Worm (Caenorhabditis elegans) whole organism, L3 larva: ENCODE measurements around the gene gst-17.

Experiments used
- R02D3.7 ChIP-seq: fragments of 150-350 bp; optimal IDR thresholded peaks from 2 replicates; lab custom pipeline; 2014; ENCODE audit warnings: missing biosample characterization, missing genetic modification characterization
- ZK546.5 ChIP-seq: sonication (generic microtip); optimal IDR thresholded peaks from 2 replicates; lab custom pipeline; 2017; ENCODE audit warnings: missing biosample characterization, missing genetic modification characterization
- ama-1 ChIP-seq: fragments of 150-350 bp; optimal IDR thresholded peaks from 2 replicates; lab custom pipeline; 2018
- ceh-28 ChIP-seq: fragments of 150-350 bp; optimal IDR thresholded peaks from 2 replicates; lab custom pipeline; 2014; ENCODE audit warnings: missing biosample characterization, missing genetic modification reagents, missing genetic modification characterization
- ceh-82 ChIP-seq: fragments of 150-350 bp; optimal IDR thresholded peaks from 2 replicates; lab custom pipeline; 2014; ENCODE audit warnings: missing biosample characterization, missing genetic modification characterization
- ceh-9 ChIP-seq: sonication (generic microtip); optimal IDR thresholded peaks from 2 replicates; lab custom pipeline; 2018; ENCODE audit warnings: missing biosample characterization, missing genetic modification characterization
- daf-12 ChIP-seq: fragments of 150-350 bp; optimal IDR thresholded peaks from 2 replicates; lab custom pipeline; 2014; ENCODE audit warnings: missing biosample characterization, missing genetic modification reagents, missing genetic modification characterization
- elt-1 ChIP-seq: fragments of 150-350 bp; optimal IDR thresholded peaks from 2 replicates; lab custom pipeline; 2014; ENCODE audit warnings: missing biosample characterization, missing genetic modification characterization
- elt-2 ChIP-seq: sonication (generic microtip); optimal IDR thresholded peaks from 2 replicates; lab custom pipeline; 2016; ENCODE audit warnings: missing genetic modification reagents, mild to moderate bottlenecking, missing genetic modification characterization, missing compliant biosample characterization
- elt-3 ChIP-seq, 3 experiments: fragments of 150-350 bp in 1 of 3; sonication (generic microtip) in 2 of 3; optimal IDR thresholded peaks; 2 replicates in 2 of 3; 4 replicates in 1 of 3; lab custom pipeline; 2014 to 2017; ENCODE audit warnings: missing biosample characterization in 3 of 3, missing genetic modification characterization in 3 of 3
- fkh-10 ChIP-seq: sonication (generic microtip); optimal IDR thresholded peaks from 2 replicates; lab custom pipeline; 2017; ENCODE audit warnings: missing biosample characterization, missing genetic modification reagents, missing genetic modification characterization
- jun-1 ChIP-seq: fragments of 150-350 bp; optimal IDR thresholded peaks from 2 replicates; lab custom pipeline; 2014; ENCODE audit warnings: missing biosample characterization, missing genetic modification reagents, missing genetic modification characterization
- lin-15B ChIP-seq: fragments of 150-350 bp; optimal IDR thresholded peaks from 2 replicates; lab custom pipeline; 2014; ENCODE audit warnings: missing biosample characterization, missing genetic modification characterization
- lin-39 ChIP-seq: fragments of 150-350 bp; optimal IDR thresholded peaks from 2 replicates; lab custom pipeline; 2018; ENCODE audit warnings: missing biosample characterization, missing genetic modification reagents, missing genetic modification characterization
- lsy-12 ChIP-seq: sonication (generic microtip); optimal IDR thresholded peaks from 2 replicates; lab custom pipeline; 2016; ENCODE audit warnings: mild to moderate bottlenecking, missing genetic modification characterization, missing compliant biosample characterization
- mdl-1 ChIP-seq: fragments of 150-350 bp; optimal IDR thresholded peaks from 2 replicates; lab custom pipeline; 2014; ENCODE audit warnings: missing biosample characterization, missing genetic modification characterization
- mml-1 ChIP-seq: fragments of 150-350 bp; sonication (generic microtip); optimal IDR thresholded peaks from 3 replicates; lab custom pipeline; 2014; ENCODE audit warnings: missing biosample characterization, missing genetic modification characterization
- nhr-12 ChIP-seq: fragments of 150-350 bp; optimal IDR thresholded peaks from 2 replicates; lab custom pipeline; 2014; ENCODE audit warnings: missing biosample characterization, missing genetic modification characterization
- nhr-23 ChIP-seq: fragments of 150-350 bp; optimal IDR thresholded peaks from 2 replicates; lab custom pipeline; 2014; ENCODE audit warnings: missing biosample characterization, missing genetic modification reagents, missing genetic modification characterization
- nhr-237 ChIP-seq: fragments of 150-350 bp; optimal IDR thresholded peaks from 2 replicates; lab custom pipeline; 2014; ENCODE audit warnings: missing biosample characterization, missing genetic modification characterization
- nhr-28 ChIP-seq: fragments of 150-350 bp; optimal IDR thresholded peaks from 2 replicates; lab custom pipeline; 2014; ENCODE audit warnings: missing biosample characterization, missing genetic modification characterization
- nhr-43 ChIP-seq: sonication (generic microtip); optimal IDR thresholded peaks from 2 replicates; lab custom pipeline; 2016; ENCODE audit warnings: mild to moderate bottlenecking, missing genetic modification characterization, missing compliant biosample characterization; ENCODE audit not compliant: poor library complexity, severe bottlenecking
- nhr-76 ChIP-seq: fragments of 150-350 bp; sonication (generic microtip); optimal IDR thresholded peaks from 5 replicates; lab custom pipeline; 2014; ENCODE audit warnings: missing biosample characterization, missing genetic modification characterization
- nhr-77 ChIP-seq: fragments of 150-350 bp; optimal IDR thresholded peaks from 2 replicates; lab custom pipeline; 2014; ENCODE audit warnings: missing biosample characterization, missing genetic modification characterization
- pqm-1 ChIP-seq: fragments of 150-350 bp; optimal IDR thresholded peaks from 2 replicates; lab custom pipeline; 2017; ENCODE audit warnings: missing biosample characterization, missing genetic modification characterization, inconsistent platforms
- sea-2 ChIP-seq: fragments of 150-350 bp; sonication (generic microtip); optimal IDR thresholded peaks from 4 replicates; lab custom pipeline; 2014; ENCODE audit warnings: missing biosample characterization, missing genetic modification reagents, missing genetic modification characterization
- unc-39 ChIP-seq: sonication (generic microtip); optimal IDR thresholded peaks from 4 replicates; lab custom pipeline; 2017; ENCODE audit warnings: missing biosample characterization, missing genetic modification characterization
- unc-62 ChIP-seq: fragments of 150-350 bp; sonication (generic microtip); optimal IDR thresholded peaks from 4 replicates; lab custom pipeline; 2014; ENCODE audit warnings: missing biosample characterization, missing genetic modification reagents, missing genetic modification characterization
- zag-1 ChIP-seq: fragments of 150-350 bp; optimal IDR thresholded peaks from 2 replicates; lab custom pipeline; 2014; ENCODE audit warnings: missing biosample characterization, missing genetic modification characterization
- ztf-11 ChIP-seq: fragments of 150-350 bp; optimal IDR thresholded peaks from 2 replicates; lab custom pipeline; 2014; ENCODE audit warnings: missing biosample characterization, missing genetic modification characterization

The gst-17 gene

DNA sequence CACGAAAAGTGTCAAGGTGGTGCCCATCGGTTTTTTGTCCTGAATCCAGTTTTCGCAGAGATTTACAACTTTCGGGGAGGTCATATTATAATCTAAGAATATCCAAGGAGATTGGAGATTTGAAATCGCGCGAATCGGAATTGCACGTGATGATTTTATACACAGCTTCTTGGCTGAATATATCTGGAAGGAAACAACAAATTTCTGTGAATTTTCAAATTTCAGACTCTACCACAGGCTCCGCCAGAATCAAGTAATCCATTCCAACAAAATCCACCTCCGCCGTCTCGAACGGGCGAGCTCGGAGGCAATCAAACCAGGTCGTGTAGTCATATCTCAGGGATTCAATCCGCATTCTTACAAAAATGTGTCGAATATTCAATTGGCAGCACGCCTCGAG lies 35.3 kb downstream of the gst-17 start:
- TF ChIP-seq lsy-12 (tag; lab: Kevin White, UChicago) = no peak
- TF ChIP-seq ceh-28 = no peak
- TF ChIP-seq elt-3 (tag; optimal IDR thresholded peaks at IDR 0.05; lab: Kevin White, UChicago) = no peak
- TF ChIP-seq elt-2 (tag; lab: Kevin White, UChicago) = no peak
- TF ChIP-seq unc-62 (GFP tag; lab: Kevin White, UChicago) = no peak
- no peak for TF ChIP-seq mml-1 (tag; lab: Kevin White, UChicago)
- TF ChIP-seq jun-1 = no peak
- no peak for TF ChIP-seq R02D3.7 (tag; lab: Kevin White, UChicago)
- TF ChIP-seq lin-15B = no peak
- no peak for TF ChIP-seq zag-1 (tag; lab: Kevin White, UChicago)

DNA sequence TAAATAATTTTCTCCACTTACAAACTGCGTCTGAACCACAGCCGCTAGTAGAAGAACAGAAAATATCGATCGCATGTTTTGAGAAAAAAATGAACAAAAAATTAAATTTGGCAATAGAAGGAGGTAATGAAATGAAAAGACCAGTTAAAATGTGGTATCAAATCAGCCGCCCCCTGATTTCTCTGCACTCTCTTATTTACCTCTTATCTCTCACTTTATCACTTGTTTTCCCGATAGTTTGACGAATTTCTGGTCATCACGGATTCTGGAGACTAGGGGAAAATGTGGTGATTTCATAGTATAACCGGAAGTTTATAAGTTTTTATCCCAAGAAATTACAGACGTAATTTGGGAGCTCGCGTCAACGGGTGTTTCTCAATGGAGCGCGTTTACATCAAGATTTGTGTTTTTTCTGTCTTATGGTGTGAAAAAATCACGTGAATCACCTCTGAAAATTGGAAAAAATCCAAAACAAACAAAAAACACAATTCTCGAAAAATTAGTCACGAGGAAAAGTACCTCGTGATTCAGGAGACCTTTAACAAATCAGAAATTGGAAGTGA lies 36.9 kb downstream of the gst-17 start, which contains the start of gene clec-146:
Gene clec-146 (minus strand): TSS at position 116 of the 563 bp plus-strand sequence.
- TF ChIP-seq nhr-43 (no peak), nhr-23 (tag; lab: Kevin White, UChicago) (no peak), daf-12 (tag; lab: Kevin White, UChicago) (no peak), nhr-77 (tag; lab: Kevin White, UChicago) (no peak), ceh-9 (tag; lab: Kevin White, UChicago) (no peak), fkh-10 (GFP tag; lab: Kevin White, UChicago) (no peak)

DNA sequence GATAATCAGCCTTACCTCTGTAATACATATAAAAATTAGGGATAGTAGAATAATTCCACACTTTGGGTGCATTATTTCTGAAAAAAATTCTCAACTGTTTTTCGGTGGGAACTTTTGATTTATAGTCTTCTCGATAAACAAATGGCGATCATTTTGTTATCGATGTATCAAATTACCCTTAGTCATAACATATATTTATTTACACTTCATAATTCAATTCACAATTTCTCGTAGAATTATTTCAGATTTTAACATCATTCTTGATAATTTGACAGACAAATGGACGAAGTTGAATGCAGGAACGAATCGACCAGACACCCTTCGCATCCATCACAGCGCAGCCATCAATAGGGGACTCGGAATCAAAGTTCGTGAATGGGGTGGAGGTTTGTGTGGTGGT lies 40.1 kb downstream of the gst-17 start, which contains the start of gene clec-145:
Gene clec-145 (minus strand): TSS at position 101 of the 400 bp plus-strand sequence.
- TF ChIP-seq fkh-10 (GFP tag; lab: Kevin White, UChicago) (no peak), mml-1 (tag; lab: Kevin White, UChicago) (no peak), zag-1 (tag; lab: Kevin White, UChicago) (no peak), lin-39 (tag; lab: Kevin White, UChicago) (no peak), elt-3 (tag; optimal IDR thresholded peaks at IDR 0.05; lab: Kevin White, UChicago) (no peak), ZK546.5 (no peak), nhr-23 (tag; lab: Kevin White, UChicago) (no peak), ceh-82 (tag; lab: Kevin White, UChicago) (no peak), elt-1 (tag; lab: Kevin White, UChicago) (no peak), nhr-237 (tag; lab: Kevin White, UChicago) (no peak), pqm-1 (no peak), unc-39 (tag; lab: Kevin White, UChicago) (no peak), mdl-1 (tag; lab: Kevin White, UChicago) (no peak), ama-1 (lab: Kevin White, UChicago) (no peak), nhr-28 (no peak), daf-12 (tag; lab: Kevin White, UChicago) (no peak), R02D3.7 (tag; lab: Kevin White, UChicago) (no peak)

DNA sequence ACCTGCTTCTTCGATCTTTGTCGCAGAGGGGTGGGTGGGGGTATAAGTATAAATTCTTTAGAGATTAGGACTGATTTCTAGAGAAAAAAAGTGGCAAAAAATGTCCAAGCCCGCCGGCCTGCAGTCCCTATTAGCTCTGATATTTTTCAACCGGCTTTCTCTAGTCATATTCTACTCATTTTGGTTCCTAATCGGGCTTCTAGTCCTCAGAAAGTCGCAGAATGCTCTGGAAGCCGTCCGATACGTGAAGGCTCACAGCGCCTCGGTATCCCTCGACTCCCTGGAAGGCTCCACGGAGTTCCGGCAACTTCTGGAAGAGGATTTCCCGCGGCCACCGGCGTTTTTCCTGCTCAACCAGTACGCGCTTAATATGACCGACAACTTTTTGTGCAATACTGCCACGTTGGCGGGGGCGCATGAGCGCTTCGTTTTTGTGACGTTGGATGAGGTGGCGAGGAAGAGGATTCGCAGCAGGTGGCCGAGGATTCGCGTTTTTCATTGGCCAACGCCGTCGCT lies 44.9 kb downstream of the gst-17 start, which contains the start of gene Y48E1B.8:
Gene Y48E1B.8 (plus strand): TSS at position 51 of the 516 bp plus-strand sequence.
- TF ChIP-seq ZK546.5 (no peak), sea-2 (GFP tag; lab: Kevin White, UChicago) (no peak), fkh-10 (GFP tag; lab: Kevin White, UChicago) (no peak), nhr-12 (tag; lab: Kevin White, UChicago) (no peak), ztf-11 (tag; lab: Kevin White, UChicago) (no peak), unc-62 (GFP tag; lab: Kevin White, UChicago) (no peak), nhr-76 (tag; lab: Kevin White, UChicago) (no peak), unc-39 (tag; lab: Kevin White, UChicago) (no peak)
